Fruit fly (Drosophila melanogaster): ENCODE results near the gene PIG-U.

The PIG-U gene

DNA sequence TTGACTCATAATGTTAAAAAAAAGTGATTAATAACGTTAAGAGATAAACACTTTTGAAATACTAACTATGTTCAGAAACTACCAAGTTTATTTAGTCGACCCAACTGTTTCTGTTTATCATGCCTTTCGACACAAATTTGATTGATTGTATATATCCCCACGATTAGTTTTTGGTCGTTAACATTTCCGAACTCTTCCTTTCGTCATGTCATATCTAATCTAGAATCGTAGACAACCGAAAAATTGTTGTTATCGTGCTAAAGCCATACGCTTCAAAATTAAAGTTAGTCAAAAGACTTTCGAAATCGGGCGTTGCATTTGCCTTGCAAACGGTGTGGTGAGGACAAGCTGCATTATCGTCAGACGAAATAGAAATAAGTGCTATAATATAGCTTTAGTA, 15.3 kb downstream of the PIG-U start:
- no peak for TF ChIP-seq usp (GFP tag; optimal IDR thresholded peaks at IDR 0.05)
- no peak for TF ChIP-seq psq (optimal IDR thresholded peaks at IDR 0.05)
- no peak for TF ChIP-seq EcR (GFP tag; optimal IDR thresholded peaks at IDR 0.05)
- no peak for TF ChIP-seq CG8478 (optimal IDR thresholded peaks at IDR 0.05)
- TF ChIP-seq pan (optimal IDR thresholded peaks at IDR 0.05) = no peak

dm6 chr2L:8532790-8533189, 17.9 kb downstream of the PIG-U start:
- TF ChIP-seq pan (optimal IDR thresholded peaks at IDR 0.05) (no peak), usp (GFP tag; optimal IDR thresholded peaks at IDR 0.05) (no peak), psq (optimal IDR thresholded peaks at IDR 0.05) (no peak), CG8478 (optimal IDR thresholded peaks at IDR 0.05) (no peak), Dll (optimal IDR thresholded peaks at IDR 0.05) (no peak), EcR (GFP tag; optimal IDR thresholded peaks at IDR 0.05) (no peak)

- TF ChIP-seq psq (optimal IDR thresholded peaks at IDR 0.05) (no peak), pan (optimal IDR thresholded peaks at IDR 0.05) (no peak), CG8478 (optimal IDR thresholded peaks at IDR 0.05) (no peak), usp (GFP tag; optimal IDR thresholded peaks at IDR 0.05) (no peak), Dll (optimal IDR thresholded peaks at IDR 0.05) (no peak), EcR (GFP tag; optimal IDR thresholded peaks at IDR 0.05) (no peak)
These were observed 18.7 kb downstream of the PIG-U start for dm6 chr2L:8533632-8534031.

- no peak for TF ChIP-seq pan (optimal IDR thresholded peaks at IDR 0.05)
- no peak for TF ChIP-seq EcR (GFP tag; optimal IDR thresholded peaks at IDR 0.05)
- no peak for TF ChIP-seq usp (GFP tag; optimal IDR thresholded peaks at IDR 0.05)
- TF ChIP-seq Dll (optimal IDR thresholded peaks at IDR 0.05) = no peak
- TF ChIP-seq psq (optimal IDR thresholded peaks at IDR 0.05) = no peak
- no peak for TF ChIP-seq CG8478 (optimal IDR thresholded peaks at IDR 0.05)
These were observed 19.2 kb downstream of the PIG-U start for dm6 chr2L:8534118-8534514.

DNA sequence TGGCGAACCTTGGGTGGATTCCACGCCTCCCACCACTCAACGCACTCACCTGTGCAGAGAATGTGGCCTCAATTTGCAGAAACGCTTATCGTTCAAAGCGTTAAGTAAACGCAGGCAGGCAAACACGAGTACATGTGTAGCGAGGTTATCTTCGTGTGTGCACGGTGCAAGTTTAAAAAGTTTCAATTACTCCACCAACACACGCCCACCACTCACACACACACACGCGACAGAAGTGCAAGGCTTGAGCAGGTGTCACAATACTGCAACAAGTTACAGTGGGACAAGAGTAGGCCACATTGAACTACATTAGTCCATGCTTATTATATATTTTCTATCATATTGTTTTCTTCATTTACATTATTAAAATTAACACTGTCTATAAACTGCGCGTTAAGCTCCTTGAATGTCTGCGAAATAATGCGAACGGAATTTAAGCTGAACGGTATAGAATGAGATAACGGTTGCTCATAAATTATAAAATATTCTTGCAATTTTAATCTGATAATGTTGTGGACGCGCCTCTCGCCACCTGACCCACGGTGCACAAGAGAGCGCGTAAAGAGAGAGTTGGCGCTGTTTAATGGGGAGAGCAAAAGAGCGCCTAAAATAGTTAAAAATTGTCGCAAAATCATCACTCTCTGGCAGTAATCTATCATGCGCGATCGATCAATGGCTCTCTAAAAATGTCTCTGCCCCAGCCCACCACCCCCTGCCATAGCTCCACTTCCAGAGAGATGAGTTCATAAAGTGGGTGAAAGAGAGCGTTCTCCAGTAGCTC, 19.8 kb downstream of the PIG-U start:
- TF ChIP-seq EcR (GFP tag; optimal IDR thresholded peaks at IDR 0.05) (peak in 1 of 2 experiments; percentile 65), Dll (optimal IDR thresholded peaks at IDR 0.05) (no peak)

- TF ChIP-seq pan (optimal IDR thresholded peaks at IDR 0.05) = no peak
- no peak for TF ChIP-seq Dll (optimal IDR thresholded peaks at IDR 0.05)
- TF ChIP-seq EcR (GFP tag; optimal IDR thresholded peaks at IDR 0.05) = no peak
- no peak for TF ChIP-seq psq (optimal IDR thresholded peaks at IDR 0.05)
- TF ChIP-seq CG8478 (optimal IDR thresholded peaks at IDR 0.05) = no peak
- no peak for TF ChIP-seq usp (GFP tag; optimal IDR thresholded peaks at IDR 0.05)
These were observed 20.7 kb downstream of the PIG-U start for dm6 chr2L:8535394-8536176.

DNA sequence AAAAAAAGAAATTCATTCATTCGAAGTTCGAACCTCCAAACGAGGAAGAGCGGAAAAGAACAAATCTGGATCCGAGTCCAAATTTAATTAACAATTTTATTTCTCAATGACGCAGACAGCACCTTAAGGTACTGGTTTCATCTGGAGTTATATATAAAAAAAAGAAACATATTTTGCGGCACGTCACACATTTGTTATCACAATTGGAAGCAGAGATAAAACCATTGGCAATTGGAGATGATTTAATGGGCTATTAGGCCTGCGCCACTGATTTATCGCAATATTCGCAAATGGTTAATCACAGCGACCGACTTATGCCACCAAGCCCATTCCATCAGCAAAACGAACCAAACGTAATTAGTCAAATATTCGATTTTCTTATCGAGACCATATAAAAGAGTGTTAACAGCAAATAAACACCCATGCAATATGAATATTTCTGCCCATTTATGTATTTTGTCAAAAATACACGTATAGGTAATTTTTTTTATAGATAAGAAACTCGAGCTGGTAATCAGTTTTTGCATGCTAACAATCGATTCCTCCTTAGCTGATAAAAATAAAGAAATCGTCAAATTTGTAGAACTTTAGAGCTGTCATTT, 23.7 kb downstream of the PIG-U start:
- TF ChIP-seq pan (optimal IDR thresholded peaks at IDR 0.05) = no peak
- TF ChIP-seq psq (optimal IDR thresholded peaks at IDR 0.05) = no peak
- no peak for TF ChIP-seq EcR (GFP tag; optimal IDR thresholded peaks at IDR 0.05)
- no peak for TF ChIP-seq CG8478 (optimal IDR thresholded peaks at IDR 0.05)
- TF ChIP-seq Dll (optimal IDR thresholded peaks at IDR 0.05) = no peak
- TF ChIP-seq usp (GFP tag; optimal IDR thresholded peaks at IDR 0.05) = no peak

- peak; percentile 84 for TF ChIP-seq pan (optimal IDR thresholded peaks at IDR 0.05)
- TF ChIP-seq CG8478 (optimal IDR thresholded peaks at IDR 0.05) = no peak
These were observed 26.8 kb downstream of the PIG-U start, which contains the start of gene Sema1a for dm6 chr2L:8541469-8542233. Sema1a (plus strand) TSS chr2L:8542147.

DNA sequence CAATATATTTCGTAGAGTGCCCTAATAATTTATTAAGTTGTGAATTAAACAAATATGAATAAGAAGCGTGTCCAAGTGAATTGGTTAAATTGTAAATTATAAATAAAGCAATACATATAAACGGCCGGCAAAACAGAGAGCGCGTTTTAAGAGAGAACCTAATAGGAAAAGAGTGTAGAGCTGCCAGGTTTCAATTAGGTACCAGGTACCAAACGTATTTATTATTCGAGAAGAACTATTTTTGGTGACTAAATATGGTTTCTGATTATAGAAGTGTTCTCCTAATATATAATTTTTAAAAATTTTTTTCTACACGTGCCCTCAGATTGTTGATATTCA, 27.3 kb downstream of the PIG-U start:
- TF ChIP-seq psq (optimal IDR thresholded peaks at IDR 0.05) (no peak), Dll (optimal IDR thresholded peaks at IDR 0.05) (no peak), EcR (GFP tag; optimal IDR thresholded peaks at IDR 0.05) (no peak), pan (optimal IDR thresholded peaks at IDR 0.05) (no peak), usp (GFP tag; optimal IDR thresholded peaks at IDR 0.05) (no peak), CG8478 (optimal IDR thresholded peaks at IDR 0.05) (no peak)

DNA sequence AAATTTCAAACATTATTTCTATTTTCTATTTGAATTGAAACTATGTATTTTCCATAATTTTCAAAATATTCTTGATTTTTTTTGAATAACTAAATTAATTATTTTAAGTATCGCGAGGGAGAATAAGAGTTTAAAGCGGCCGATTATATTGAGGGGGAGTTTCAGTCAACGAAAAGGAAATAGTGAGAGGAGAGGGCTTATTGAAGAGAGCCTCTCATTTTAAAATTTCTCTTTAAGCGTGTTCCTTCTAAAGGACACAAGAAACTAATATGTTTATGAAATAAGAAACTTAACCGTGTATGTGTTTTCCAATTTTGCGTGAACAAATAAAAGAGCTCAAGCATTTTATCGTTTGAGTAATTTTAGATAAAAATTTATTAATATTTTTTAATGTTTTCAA, 27.7 kb downstream of the PIG-U start:
- TF ChIP-seq usp (GFP tag; optimal IDR thresholded peaks at IDR 0.05) (no peak), CG8478 (optimal IDR thresholded peaks at IDR 0.05) (no peak), pan (optimal IDR thresholded peaks at IDR 0.05) (no peak), psq (optimal IDR thresholded peaks at IDR 0.05) (no peak), Dll (optimal IDR thresholded peaks at IDR 0.05) (no peak), EcR (GFP tag; optimal IDR thresholded peaks at IDR 0.05) (no peak)

DNA sequence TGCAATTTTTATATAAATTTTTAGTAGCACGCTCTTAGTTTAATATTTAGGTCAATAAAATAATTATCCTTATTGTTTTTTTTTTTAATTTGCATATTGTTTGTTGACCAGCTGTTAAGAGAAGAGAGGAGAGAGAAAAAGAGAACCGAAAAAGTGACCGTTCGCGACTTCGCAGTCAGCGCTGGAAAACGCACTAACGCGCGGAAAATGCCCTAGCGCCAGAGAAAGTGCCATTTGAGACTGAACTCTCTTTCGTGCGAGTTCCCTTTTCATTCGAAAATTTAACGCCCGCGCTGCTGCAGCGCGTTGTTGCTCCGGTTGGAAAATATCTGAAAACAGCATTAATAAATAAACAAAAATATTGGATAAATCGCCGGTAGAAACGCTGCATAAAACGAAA, 28.2 kb downstream of the PIG-U start:
- TF ChIP-seq usp (GFP tag; optimal IDR thresholded peaks at IDR 0.05) (no peak), Dll (optimal IDR thresholded peaks at IDR 0.05) (no peak), psq (optimal IDR thresholded peaks at IDR 0.05) (no peak), pan (optimal IDR thresholded peaks at IDR 0.05) (no peak), EcR (GFP tag; optimal IDR thresholded peaks at IDR 0.05) (no peak), CG8478 (optimal IDR thresholded peaks at IDR 0.05) (no peak)
